Fruit fly (Drosophila melanogaster) whole organism, embryonic: ENCODE results near the gene CG11279.

Experiments
- CG12391 ChIP-seq: fragments of 200-800 bp; sonication (Bioruptor generic); optimal IDR thresholded peaks from 3 replicates; lab custom pipeline; 2018; ENCODE audit warnings: missing biosample characterization, mild to moderate bottlenecking, missing genetic modification characterization, moderate library complexity
- CG13894 ChIP-seq: fragments of 200-800 bp; sonication (Bioruptor generic); optimal IDR thresholded peaks from 3 replicates; lab custom pipeline; 2018; ENCODE audit warnings: missing biosample characterization, mild to moderate bottlenecking, missing genetic modification characterization, moderate library complexity
- CG4707 ChIP-seq: fragments of 200-800 bp; sonication (Bioruptor generic); optimal IDR thresholded peaks from 2 replicates; lab custom pipeline; 2018; ENCODE audit warnings: missing biosample characterization, mild to moderate bottlenecking, missing genetic modification characterization, moderate library complexity
- CG7987 ChIP-seq: fragments of 200-800 bp; sonication (Bioruptor generic); optimal IDR thresholded peaks from 2 replicates; lab custom pipeline; 2018; ENCODE audit warnings: missing biosample characterization, mild to moderate bottlenecking, missing genetic modification characterization, moderate library complexity
- D19A ChIP-seq: fragments of 200-800 bp; optimal IDR thresholded peaks from 3 replicates; lab custom pipeline; 2019; ENCODE audit warnings: missing biosample characterization, mild to moderate bottlenecking, missing genetic modification characterization, moderate library complexity
- E2f1 ChIP-seq: fragments of 200-800 bp; sonication (Bioruptor generic); IDR thresholded peaks from 2 replicates; pipeline ENCODE4 v1.3.6; 2022; ENCODE audit warnings: missing biosample characterization, missing genetic modification characterization
- crp ChIP-seq, 2 experiments: fragments of 200-800 bp; sonication (Bioruptor generic); optimal IDR thresholded peaks; 2 replicates in 1 of 2; 3 replicates in 1 of 2; lab custom pipeline; 2017; ENCODE audit warnings: missing biosample characterization in 2 of 2, missing genetic modification characterization in 2 of 2, mild to moderate bottlenecking in 1 of 2, moderate library complexity in 1 of 2
- en ChIP-seq: fragments of 200-800 bp; sonication (Bioruptor generic); optimal IDR thresholded peaks from 2 replicates; lab custom pipeline; 2016; ENCODE audit warnings: missing biosample characterization, missing genetic modification characterization
- nmo ChIP-seq: fragments of 200-800 bp; sonication (Bioruptor generic); optimal IDR thresholded peaks from 2 replicates; lab custom pipeline; 2018; ENCODE audit warnings: missing biosample characterization, mild to moderate bottlenecking, missing genetic modification characterization, moderate library complexity
- tll ChIP-seq, 2 experiments: fragments of 200-800 bp in 1 of 2; fragments of >200 bp in 1 of 2; sonication (Bioruptor generic) in 1 of 2; optimal IDR thresholded peaks; 2 replicates each; lab custom pipeline; 2017 to 2019; ENCODE audit warnings: missing biosample characterization in 2 of 2, missing genetic modification characterization in 2 of 2, mild to moderate bottlenecking in 1 of 2, moderate library complexity in 1 of 2
- trem ChIP-seq: fragments of 200-800 bp; optimal IDR thresholded peaks from 3 replicates; lab custom pipeline; 2019; ENCODE audit warnings: missing biosample characterization, mild to moderate bottlenecking, missing genetic modification characterization, moderate library complexity

DNA sequence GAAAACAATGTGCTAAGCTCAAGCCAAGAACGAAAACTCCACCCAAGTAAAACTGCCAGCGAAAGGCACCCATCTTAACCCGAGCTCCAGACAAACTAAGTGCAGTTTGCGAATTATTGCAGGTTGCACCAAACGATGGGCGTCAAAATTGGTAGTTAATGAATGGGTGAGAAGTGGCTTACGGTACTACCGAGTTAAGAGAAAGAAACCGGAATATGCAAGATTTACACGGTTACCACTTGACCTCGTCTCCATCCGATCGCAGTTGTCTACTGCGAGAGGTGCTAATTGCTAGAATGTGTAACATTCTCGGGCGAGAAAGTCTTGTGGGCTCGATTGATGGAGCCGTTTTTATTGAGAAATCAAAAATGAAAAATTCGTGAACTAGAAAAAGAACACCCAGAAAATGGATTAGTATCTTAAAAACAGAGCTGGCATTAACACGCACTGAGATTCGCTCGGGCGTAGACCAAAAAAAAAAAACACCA, 14.6 kb downstream of the CG11279 start, which contains the start of the genes CG14115 and CG34428:
- TF ChIP-seq en (no peak), crp (GFP tag; optimal IDR thresholded peaks at IDR 0.05; lab: Kevin White, UChicago) (no peak), CG4707 (GFP tag; lab: Kevin White, UChicago) (no peak), CG7987 (no peak), D19A (no peak), E2f1 (GFP tag; lab: Robert Waterston, UW) (no peak), CG12391 (no peak), nmo (GFP tag; lab: Kevin White, UChicago) (no peak), tll (GFP tag; optimal IDR thresholded peaks at IDR 0.05; lab: Kevin White, UChicago) (no peak), CG13894 (no peak), trem (tag; lab: Kevin White, UChicago) (no peak)
